Worm (Caenorhabditis elegans): ENCODE data around the gene C14C11.7.

DNA sequence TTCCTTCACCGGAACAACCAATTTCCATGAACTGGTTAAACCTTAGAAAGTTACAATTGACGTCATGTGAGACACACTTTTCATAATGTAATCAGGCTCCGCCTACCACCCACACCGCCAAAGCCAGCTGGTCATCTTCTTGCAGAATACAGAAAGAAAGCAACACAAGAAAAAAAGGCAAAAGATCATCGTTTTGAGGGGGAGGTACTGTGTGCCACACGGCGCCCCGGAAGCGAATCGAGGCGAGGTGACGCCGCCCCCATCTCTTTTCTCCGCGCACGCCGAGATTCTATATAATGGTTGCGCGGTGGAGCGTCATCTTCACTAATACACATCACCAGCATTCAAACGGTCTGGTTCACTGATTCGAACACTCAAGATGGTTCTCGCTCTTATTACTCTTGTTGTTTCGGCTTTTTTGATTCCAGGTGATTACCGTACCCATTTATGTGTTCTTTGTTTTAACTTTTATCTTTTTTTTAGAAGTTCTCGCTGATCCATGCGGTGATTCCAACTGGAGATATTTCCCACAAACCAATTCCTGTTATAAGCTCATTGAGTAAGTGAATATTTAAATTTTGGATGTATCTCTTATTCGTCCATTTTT, 34.1 kb upstream of the C14C11.7 start, which contains the start of gene clec-1:
- TF ChIP-seq nhr-12 (tag; optimal IDR thresholded peaks at IDR 0.05) (no peak), nhr-21 (tag; optimal IDR thresholded peaks at IDR 0.05) (no peak), F13H6.1 (tag; optimal IDR thresholded peaks at IDR 0.05) (no peak), alr-1 (tag; optimal IDR thresholded peaks at IDR 0.05) (no peak), ztf-11 (tag; optimal IDR thresholded peaks at IDR 0.05) (no peak), ceh-82 (tag; optimal IDR thresholded peaks at IDR 0.05) (no peak), ZK546.5 (tag; optimal IDR thresholded peaks at IDR 0.05) (no peak), skn-1 (tag; optimal IDR thresholded peaks at IDR 0.05) (no peak), lin-13 (GFP tag; optimal IDR thresholded peaks at IDR 0.05) (no peak), nhr-25 (tag; optimal IDR thresholded peaks at IDR 0.05) (no peak), unc-39 (tag; optimal IDR thresholded peaks at IDR 0.05) (no peak), unc-62 (GFP tag; optimal IDR thresholded peaks at IDR 0.05) (no peak), ama-1 (optimal IDR thresholded peaks at IDR 0.05) (no peak)

Measured in whole organism, L2 larva.